Fruit fly (Drosophila melanogaster) whole organism, wandering third instar larva: ENCODE data around the gene a5.

Experiments
- Abd-B ChIP-seq: fragments of >200 bp; optimal IDR thresholded peaks from 2 replicates; lab custom pipeline; 2017; ENCODE audit warnings: missing biosample characterization, missing genetic modification characterization
- CG32264 ChIP-seq: fragments of 200-800 bp; sonication (Bioruptor generic); optimal IDR thresholded peaks from 2 replicates; lab custom pipeline; 2016; ENCODE audit warnings: missing biosample characterization, missing genetic modification characterization
- CG9705 ChIP-seq: fragments of 200-800 bp; sonication (Bioruptor generic); optimal IDR thresholded peaks from 2 replicates; lab custom pipeline; 2018; ENCODE audit warnings: missing biosample characterization, mild to moderate bottlenecking, missing genetic modification characterization
- CrebA ChIP-seq: fragments of 200-800 bp; sonication (Bioruptor generic); optimal IDR thresholded peaks from 2 replicates; lab custom pipeline; 2016; ENCODE audit warnings: missing biosample characterization, mild to moderate bottlenecking, missing genetic modification characterization, borderline replicate concordance
- Dfd ChIP-seq: fragments of >200 bp; optimal IDR thresholded peaks from 2 replicates; lab custom pipeline; 2017; ENCODE audit warnings: missing biosample characterization, missing genetic modification characterization
- Dif ChIP-seq: fragments of 200-275, 200-300 bp; sonication (Bioruptor generic); optimal IDR thresholded peaks from 2 replicates; lab custom pipeline; 2018; ENCODE audit warnings: missing biosample characterization, missing genetic modification characterization; ENCODE audit not compliant: partially characterized antibody
- GATAd ChIP-seq: sonication (Bioruptor generic); optimal IDR thresholded peaks from 2 replicates; lab custom pipeline; 2016; ENCODE audit warnings: missing biosample characterization, missing genetic modification characterization
- HLH106 ChIP-seq: fragments of 200-800 bp; optimal IDR thresholded peaks from 3 replicates; lab custom pipeline; 2019; ENCODE audit warnings: missing biosample characterization, mild to moderate bottlenecking, missing genetic modification characterization, moderate library complexity
- Hnf4 ChIP-seq: fragments of 200-800 bp; sonication (Bioruptor generic); optimal IDR thresholded peaks from 2 replicates; lab custom pipeline; 2016; ENCODE audit warnings: missing biosample characterization, mild to moderate bottlenecking, missing genetic modification characterization
- Hr78 ChIP-seq: fragments of >200 bp; optimal IDR thresholded peaks from 2 replicates; lab custom pipeline; 2017; ENCODE audit warnings: missing biosample characterization, missing genetic modification characterization
- Hr83 ChIP-seq: fragments of 200-300 bp; sonication (Bioruptor generic); optimal IDR thresholded peaks from 2 replicates; lab custom pipeline; 2016; ENCODE audit warnings: missing biosample characterization, mild to moderate bottlenecking, missing genetic modification characterization, moderate library complexity; ENCODE audit not compliant: poor library complexity, severe bottlenecking
- Jra ChIP-seq: sonication (Bioruptor generic); optimal IDR thresholded peaks from 2 replicates; lab custom pipeline; 2016; ENCODE audit warnings: missing biosample characterization, missing genetic modification characterization
- Mio ChIP-seq: sonication (Bioruptor generic); optimal IDR thresholded peaks from 2 replicates; lab custom pipeline; 2016; ENCODE audit warnings: missing biosample characterization, missing genetic modification characterization
- Myc ChIP-seq: fragments of >200 bp; optimal IDR thresholded peaks from 2 replicates; lab custom pipeline; 2017
- N ChIP-seq: fragments of >200 bp; optimal IDR thresholded peaks from 2 replicates; lab custom pipeline; 2018; ENCODE audit warnings: missing biosample characterization, missing external identifiers, missing genetic modification characterization
- OdsH ChIP-seq: fragments of 200-800 bp; sonication (Bioruptor generic); optimal IDR thresholded peaks from 2 replicates; lab custom pipeline; 2016; ENCODE audit warnings: missing biosample characterization, mild to moderate bottlenecking, missing genetic modification characterization
- Rel ChIP-seq, 2 experiments: fragments of 200-800 bp; sonication (Bioruptor generic) in 1 of 2; optimal IDR thresholded peaks; 2 replicates in 1 of 2; 3 replicates in 1 of 2; lab custom pipeline; 2016 to 2019; ENCODE audit warnings: mild to moderate bottlenecking in 2 of 2, missing biosample characterization in 2 of 2, missing genetic modification characterization in 2 of 2, moderate library complexity in 1 of 2
- Sp1 ChIP-seq: fragments of 200-800 bp; sonication (Bioruptor generic); optimal IDR thresholded peaks from 3 replicates; lab custom pipeline; 2019; ENCODE audit warnings: missing biosample characterization, mild to moderate bottlenecking, missing genetic modification characterization, moderate library complexity
- Vsx2 ChIP-seq: fragments of 200-300, 225-300 bp; sonication (Bioruptor generic); optimal IDR thresholded peaks from 2 replicates; lab custom pipeline; 2018; ENCODE audit warnings: missing biosample characterization, missing genetic modification characterization; ENCODE audit not compliant: partially characterized antibody
- br ChIP-seq: fragments of 200-800 bp; sonication (Bioruptor generic); optimal IDR thresholded peaks from 2 replicates; lab custom pipeline; 2016; ENCODE audit warnings: missing biosample characterization, missing genetic modification characterization
- brk ChIP-seq: fragments of 200-800 bp; sonication (Bioruptor generic); optimal IDR thresholded peaks from 2 replicates; lab custom pipeline; 2016; ENCODE audit warnings: missing biosample characterization, mild to moderate bottlenecking, missing genetic modification characterization
- dl ChIP-seq, 2 experiments: fragments of 175-275, 200-275 bp in 1 of 2; fragments of 200-275 bp in 1 of 2; sonication (Bioruptor generic); optimal IDR thresholded peaks; lab custom pipeline; 2018; ENCODE audit warnings: mild to moderate bottlenecking in 2 of 2, missing biosample characterization in 2 of 2, missing genetic modification characterization in 2 of 2, moderate library complexity in 2 of 2; ENCODE audit not compliant: partially characterized antibody in 2 of 2, insufficient read depth in 1 of 2
- dmrt93B ChIP-seq: fragments of 200-800 bp; sonication (Bioruptor generic); optimal IDR thresholded peaks from 2 replicates; lab custom pipeline; 2018; ENCODE audit warnings: missing biosample characterization, mild to moderate bottlenecking, missing genetic modification characterization
- dsf ChIP-seq: sonication (Bioruptor generic); optimal IDR thresholded peaks from 2 replicates; lab custom pipeline; 2016; ENCODE audit warnings: missing biosample characterization, missing genetic modification characterization, borderline replicate concordance
- ey ChIP-seq: fragments of 200-800 bp; sonication (Bioruptor generic); optimal IDR thresholded peaks from 2 replicates; lab custom pipeline; 2016; ENCODE audit warnings: missing biosample characterization, missing genetic modification characterization
- foxo ChIP-seq, 2 experiments: fragments of 200-800 bp; sonication (Bioruptor generic); optimal IDR thresholded peaks; 2 replicates in 1 of 2; 3 replicates in 1 of 2; lab custom pipeline; 2016 to 2017; ENCODE audit warnings: missing biosample characterization in 2 of 2, missing genetic modification characterization in 2 of 2
- fru ChIP-seq: fragments of 200-800 bp; sonication (Bioruptor generic); optimal IDR thresholded peaks from 3 replicates; lab custom pipeline; 2016; ENCODE audit warnings: missing biosample characterization, mild to moderate bottlenecking, missing genetic modification characterization
- h ChIP-seq: fragments of 200-800 bp; sonication (Bioruptor generic); optimal IDR thresholded peaks from 3 replicates; lab custom pipeline; 2016; ENCODE audit warnings: missing biosample characterization, mild to moderate bottlenecking, missing genetic modification characterization
- jim ChIP-seq: fragments of 175-275, 200-325 bp; sonication (Bioruptor generic); optimal IDR thresholded peaks from 2 replicates; lab custom pipeline; 2016; ENCODE audit warnings: missing biosample characterization, mild to moderate bottlenecking, missing genetic modification characterization
- lola ChIP-seq: fragments of >200 bp; optimal IDR thresholded peaks from 2 replicates; lab custom pipeline; 2017; ENCODE audit warnings: missing biosample characterization, missing genetic modification characterization
- pan ChIP-seq: fragments of >200 bp; optimal IDR thresholded peaks from 2 replicates; lab custom pipeline; 2017
- psq ChIP-seq: fragments of 200-800 bp; sonication (Bioruptor generic); optimal IDR thresholded peaks from 3 replicates; lab custom pipeline; 2017; ENCODE audit warnings: missing biosample characterization, mild to moderate bottlenecking, missing genetic modification characterization, moderate library complexity
- rgr ChIP-seq: fragments of 200-800 bp; sonication (Bioruptor generic); optimal IDR thresholded peaks from 3 replicates; lab custom pipeline; 2016; ENCODE audit warnings: missing biosample characterization, mild to moderate bottlenecking, missing genetic modification characterization
- sage ChIP-seq: fragments of 200-800 bp; sonication (Bioruptor generic); optimal IDR thresholded peaks from 2 replicates; lab custom pipeline; 2016; ENCODE audit warnings: missing biosample characterization, mild to moderate bottlenecking, missing genetic modification characterization
- sv ChIP-seq: fragments of 200-800 bp; sonication (Bioruptor generic); optimal IDR thresholded peaks from 3 replicates; lab custom pipeline; 2016; ENCODE audit warnings: missing biosample characterization, missing genetic modification characterization
- tai ChIP-seq: sonication (Bioruptor generic); optimal IDR thresholded peaks from 2 replicates; lab custom pipeline; 2016; ENCODE audit warnings: missing biosample characterization, missing genetic modification characterization
- usp ChIP-seq: fragments of >200 bp; optimal IDR thresholded peaks from 2 replicates; lab custom pipeline; 2017; ENCODE audit warnings: missing biosample characterization, missing genetic modification characterization
- woc ChIP-seq: sonication (Bioruptor generic); optimal IDR thresholded peaks from 2 replicates; lab custom pipeline; 2016; ENCODE audit warnings: missing biosample characterization, mild to moderate bottlenecking, missing genetic modification characterization

The a5 gene

dm6 chr2L:1328861-1329260 lies at the start of gene a5:
a5 (plus strand) TSS chr2L:1329161.
- no peak for TF ChIP-seq Vsx2 (GFP tag; lab: Kevin White, UChicago)
- TF ChIP-seq Mio: no peak
- no peak for TF ChIP-seq dl (GFP tag; optimal IDR thresholded peaks at IDR 0.05; lab: Kevin White, UChicago; ENCODE audit: insufficient read depth in 1 of 2, partially characterized antibody in 2 of 2)
- no peak for TF ChIP-seq CG9705 (GFP tag; lab: Kevin White, UChicago)
- TF ChIP-seq OdsH: no peak
- no peak for TF ChIP-seq GATAd (GFP tag; lab: Kevin White, UChicago)
- TF ChIP-seq Hr78: no peak
- TF ChIP-seq sage (GFP tag; lab: Kevin White, UChicago): no peak
- no peak for TF ChIP-seq pan
- no peak for TF ChIP-seq Rel (GFP tag; optimal IDR thresholded peaks at IDR 0.05; lab: Kevin White, UChicago)
- TF ChIP-seq Rel (tag; optimal IDR thresholded peaks at IDR 0.05; lab: Kevin White, UChicago): no peak
- no peak for TF ChIP-seq Jra
- no peak for TF ChIP-seq rgr (GFP tag; lab: Kevin White, UChicago)
- no peak for TF ChIP-seq dmrt93B
- TF ChIP-seq Myc (lab: Kevin White, UChicago): no peak
- no peak for TF ChIP-seq Abd-B
- no peak for TF ChIP-seq Hnf4 (GFP tag; lab: Kevin White, UChicago)
- TF ChIP-seq sv (GFP tag; lab: Kevin White, UChicago): no peak
- no peak for TF ChIP-seq usp
- no peak for TF ChIP-seq ey (GFP tag; lab: Kevin White, UChicago)
- TF ChIP-seq dsf: no peak
- TF ChIP-seq, all 38 proteins: peak for 0

DNA sequence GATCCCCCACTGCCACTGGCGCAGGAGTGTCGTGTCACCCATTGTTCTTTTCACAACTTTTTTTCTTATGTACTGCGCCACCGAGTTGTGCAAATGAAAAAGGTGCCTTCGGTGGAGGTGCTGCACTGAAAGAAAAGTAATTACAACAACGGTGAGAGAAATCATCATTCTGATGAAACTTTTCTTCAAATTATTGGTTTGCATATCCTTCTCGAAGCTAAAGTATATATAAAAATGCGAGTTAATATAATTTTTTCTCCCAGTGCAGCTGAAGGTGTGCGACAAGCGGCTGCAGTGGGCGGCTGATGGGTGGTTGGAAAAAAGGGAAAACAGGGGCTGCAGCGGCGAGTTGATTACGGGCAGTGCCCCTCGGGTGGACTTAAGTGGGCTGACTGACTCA lies 16.6 kb upstream of the a5 start:
- TF ChIP-seq Abd-B (no peak), ey (GFP tag; lab: Kevin White, UChicago) (peak; percentile 22), CG9705 (GFP tag; lab: Kevin White, UChicago) (no peak), dmrt93B (no peak), rgr (GFP tag; lab: Kevin White, UChicago) (peak; percentile 27), HLH106 (tag; lab: Kevin White, UChicago) (peak; percentile 53), woc (GFP tag; lab: Kevin White, UChicago) (peak; percentile 6), Vsx2 (GFP tag; lab: Kevin White, UChicago) (no peak), brk (GFP tag; lab: Kevin White, UChicago) (no peak), Hr83 (no peak), Hr78 (no peak), h (GFP tag; lab: Kevin White, UChicago) (peak; percentile 36), CrebA (GFP tag; lab: Kevin White, UChicago) (no peak), dl (GFP tag; optimal IDR thresholded peaks at IDR 0.05; lab: Kevin White, UChicago; ENCODE audit: insufficient read depth in 1 of 2, partially characterized antibody in 2 of 2) (no peak), lola (no peak), fru (peak; percentile 59), pan (no peak), CG32264 (GFP tag; lab: Kevin White, UChicago) (no peak), br (GFP tag; lab: Kevin White, UChicago) (peak; percentile 42), GATAd (GFP tag; lab: Kevin White, UChicago) (no peak), Mio (no peak), Jra (no peak), foxo (GFP tag; optimal IDR thresholded peaks at IDR 0.05; lab: Kevin White, UChicago) (peak in 1 of 2 experiments; percentile 48), Hnf4 (GFP tag; lab: Kevin White, UChicago) (peak; percentile 22), Dfd (GFP tag; lab: Kevin White, UChicago) (no peak), Rel (GFP tag; optimal IDR thresholded peaks at IDR 0.05; lab: Kevin White, UChicago) (no peak), Rel (tag; optimal IDR thresholded peaks at IDR 0.05; lab: Kevin White, UChicago) (no peak), N (GFP tag; lab: Kevin White, UChicago) (no peak), Dif (GFP tag; lab: Kevin White, UChicago) (no peak), dsf (no peak), psq (peak; percentile 28), OdsH (peak; percentile 19), Myc (lab: Kevin White, UChicago) (no peak), usp (no peak), tai (no peak), sv (GFP tag; lab: Kevin White, UChicago) (no peak), jim (GFP tag; lab: Kevin White, UChicago) (no peak), sage (GFP tag; lab: Kevin White, UChicago) (no peak), Sp1 (GFP tag; lab: Kevin White, UChicago) (peak; percentile 57)
- TF ChIP-seq, all 38 proteins: peak for 12
